Fruit fly (Drosophila melanogaster) whole organism, embryonic: ENCODE data around the gene CG14341.
A peak's percentile ranks its signal among the peaks of the same experiment; 100 is the strongest.

Experiments used
- B-H2 ChIP-seq: fragments of 200-800 bp; sonication (Bioruptor generic); optimal IDR thresholded peaks from 2 replicates; lab custom pipeline; 2018; ENCODE audit warnings: missing biosample characterization, mild to moderate bottlenecking, missing genetic modification characterization
- CG10274 ChIP-seq: fragments of 200-800 bp; sonication (Bioruptor generic); optimal IDR thresholded peaks from 3 replicates; lab custom pipeline; 2017; ENCODE audit warnings: missing biosample characterization, mild to moderate bottlenecking, missing genetic modification characterization
- CG11560 ChIP-seq: fragments of 200-800 bp; sonication (Bioruptor generic); IDR thresholded peaks from 3 replicates; pipeline ENCODE4 v1.3.6; 2022; ENCODE audit warnings: missing biosample characterization, missing genetic modification characterization
- CG12391 ChIP-seq: fragments of 200-800 bp; sonication (Bioruptor generic); optimal IDR thresholded peaks from 3 replicates; lab custom pipeline; 2018; ENCODE audit warnings: missing biosample characterization, mild to moderate bottlenecking, missing genetic modification characterization, moderate library complexity
- CG14441 ChIP-seq: fragments of 200-800 bp; sonication (Bioruptor generic); IDR thresholded peaks from 2 replicates; pipeline ENCODE4 v1.3.6; 2022; ENCODE audit warnings: missing biosample characterization, missing genetic modification characterization
- CG2875 ChIP-seq: fragments of 200-800 bp; sonication (Bioruptor generic); optimal IDR thresholded peaks from 2 replicates; lab custom pipeline; 2017; ENCODE audit warnings: missing biosample characterization, mild to moderate bottlenecking, missing genetic modification characterization, missing genetic modification reagents
- CG30020 ChIP-seq: fragments of 200-800 bp; optimal IDR thresholded peaks from 2 replicates; lab custom pipeline; 2019; ENCODE audit warnings: missing biosample characterization, mild to moderate bottlenecking, missing genetic modification characterization, moderate library complexity
- CG31441 ChIP-seq: fragments of 200-800 bp; sonication (Bioruptor generic); IDR thresholded peaks from 2 replicates; pipeline ENCODE4 v1.3.6; 2022; ENCODE audit warnings: missing biosample characterization, missing genetic modification characterization
- CG32532 ChIP-seq: fragments of 200-800 bp; sonication (Bioruptor generic); IDR thresholded peaks from 2 replicates; pipeline ENCODE4 v1.3.6; 2022; ENCODE audit warnings: missing biosample characterization, missing genetic modification characterization
- CG32772 ChIP-seq: fragments of 200-800 bp; sonication (Bioruptor generic); IDR thresholded peaks from 2 replicates; pipeline ENCODE4 v1.3.6; 2022; ENCODE audit warnings: missing biosample characterization, missing genetic modification characterization
- CG4360 ChIP-seq: fragments of 200-800 bp; sonication (Bioruptor generic); IDR thresholded peaks from 2 replicates; pipeline ENCODE4 v1.3.6; 2022; ENCODE audit warnings: missing biosample characterization, missing genetic modification characterization
- CG4424 ChIP-seq: fragments of 200-800 bp; sonication (Bioruptor generic); optimal IDR thresholded peaks from 3 replicates; lab custom pipeline; 2016; ENCODE audit warnings: missing biosample characterization, missing genetic modification characterization
- CG6791 ChIP-seq: fragments of 200-800 bp; sonication (Bioruptor generic); IDR thresholded peaks from 3 replicates; pipeline ENCODE4 v1.3.6; 2022; ENCODE audit warnings: missing biosample characterization, missing genetic modification characterization; ENCODE audit not compliant: partially characterized antibody
- CG6854 ChIP-seq: fragments of 200-800 bp; sonication (Bioruptor generic); optimal IDR thresholded peaks from 3 replicates; lab custom pipeline; 2017; ENCODE audit warnings: missing biosample characterization, mild to moderate bottlenecking, missing genetic modification characterization
- CG7987 ChIP-seq: fragments of 200-800 bp; sonication (Bioruptor generic); optimal IDR thresholded peaks from 2 replicates; lab custom pipeline; 2018; ENCODE audit warnings: missing biosample characterization, mild to moderate bottlenecking, missing genetic modification characterization, moderate library complexity
- CG8281 ChIP-seq: fragments of 200-800 bp; sonication (Bioruptor generic); optimal IDR thresholded peaks from 2 replicates; lab custom pipeline; 2018; ENCODE audit warnings: missing biosample characterization, mild to moderate bottlenecking, missing genetic modification characterization, moderate library complexity
- CG9215 ChIP-seq: fragments of 200-800 bp; sonication (Bioruptor generic); IDR thresholded peaks from 2 replicates; pipeline ENCODE4 v1.3.6; 2022; ENCODE audit warnings: missing biosample characterization, missing genetic modification characterization
- Drgx ChIP-seq: fragments of 200-800 bp; sonication (Bioruptor generic); IDR thresholded peaks from 2 replicates; pipeline ENCODE4 v1.3.6; 2022; ENCODE audit warnings: missing biosample characterization, missing genetic modification characterization
- ERR ChIP-seq: fragments of 200-800 bp; sonication (Bioruptor generic); optimal IDR thresholded peaks from 2 replicates; lab custom pipeline; 2016; ENCODE audit warnings: missing biosample characterization, missing genetic modification characterization
- Elba2 ChIP-seq: fragments of 200-800 bp; sonication (Bioruptor generic); optimal IDR thresholded peaks from 3 replicates; lab custom pipeline; 2016; ENCODE audit warnings: missing biosample characterization, missing genetic modification characterization
- Fer1 ChIP-seq: fragments of 200-800 bp; sonication (Bioruptor generic); optimal IDR thresholded peaks from 2 replicates; lab custom pipeline; 2017; ENCODE audit warnings: missing biosample characterization, mild to moderate bottlenecking, missing genetic modification characterization
- HmgZ ChIP-seq: fragments of 200-800 bp; sonication (Bioruptor generic); optimal IDR thresholded peaks from 2 replicates; lab custom pipeline; 2018; ENCODE audit warnings: missing biosample characterization, mild to moderate bottlenecking, missing genetic modification characterization
- Mrtf ChIP-seq: fragments of 200-800 bp; sonication (Bioruptor generic); IDR thresholded peaks from 3 replicates; pipeline ENCODE4 v1.3.6; 2022; ENCODE audit warnings: missing biosample characterization, missing genetic modification characterization
- NK7.1 ChIP-seq: fragments of 200-800 bp; sonication (Bioruptor generic); optimal IDR thresholded peaks from 3 replicates; lab custom pipeline; 2016; ENCODE audit warnings: missing biosample characterization, missing genetic modification characterization
- Nf-YA ChIP-seq: fragments of 200-800 bp; sonication (Bioruptor generic); IDR thresholded peaks from 2 replicates; pipeline ENCODE4 v1.3.6; 2022; ENCODE audit warnings: missing biosample characterization, missing genetic modification characterization
- Sin3A ChIP-seq: fragments of >200 bp; optimal IDR thresholded peaks from 2 replicates; lab custom pipeline; 2018
- Spps ChIP-seq: fragments of 200-800 bp; sonication (Bioruptor generic); optimal IDR thresholded peaks from 2 replicates; lab custom pipeline; 2018; ENCODE audit warnings: missing biosample characterization, mild to moderate bottlenecking, missing genetic modification characterization
- Ssrp ChIP-seq: fragments of 200-800 bp; sonication (Bioruptor generic); optimal IDR thresholded peaks from 2 replicates; lab custom pipeline; 2018; ENCODE audit warnings: missing biosample characterization, mild to moderate bottlenecking, missing genetic modification characterization, moderate library complexity
- abd-A ChIP-seq: fragments of 200-800 bp; sonication (Bioruptor generic); optimal IDR thresholded peaks from 3 replicates; lab custom pipeline; 2019; ENCODE audit warnings: missing biosample characterization, mild to moderate bottlenecking, missing genetic modification characterization, moderate library complexity
- ap ChIP-seq: fragments of 200-800 bp; sonication (Bioruptor generic); IDR thresholded peaks from 2 replicates; pipeline ENCODE4 v1.3.6; 2022; ENCODE audit warnings: missing biosample characterization, missing genetic modification characterization
- ash1 ChIP-seq: fragments of 200-800 bp; sonication (Bioruptor generic); optimal IDR thresholded peaks from 2 replicates; lab custom pipeline; 2018; ENCODE audit warnings: missing biosample characterization, mild to moderate bottlenecking, missing genetic modification characterization
- ato ChIP-seq: fragments of 200-800 bp; sonication (Bioruptor generic); IDR thresholded peaks from 2 replicates; pipeline ENCODE4 v1.3.6; 2022; ENCODE audit warnings: missing biosample characterization, missing genetic modification characterization; ENCODE audit not compliant: partially characterized antibody
- cato ChIP-seq: fragments of 200-800 bp; sonication (Bioruptor generic); optimal IDR thresholded peaks from 2 replicates; lab custom pipeline; 2016; ENCODE audit warnings: missing biosample characterization, missing genetic modification characterization, borderline replicate concordance
- chif ChIP-seq, 2 experiments: fragments of 200-800 bp; sonication (Bioruptor generic); optimal IDR thresholded peaks; 3 replicates each; lab custom pipeline; 2016; ENCODE audit warnings: missing biosample characterization in 2 of 2, missing genetic modification characterization in 2 of 2
- fd3F ChIP-seq: fragments of 200-800 bp; sonication (Bioruptor generic); optimal IDR thresholded peaks from 2 replicates; lab custom pipeline; 2018; ENCODE audit warnings: missing biosample characterization, mild to moderate bottlenecking, missing genetic modification characterization, moderate library complexity
- gcm ChIP-seq: fragments of 200-800 bp; sonication (Bioruptor generic); optimal IDR thresholded peaks from 2 replicates; lab custom pipeline; 2019; ENCODE audit warnings: missing biosample characterization, mild to moderate bottlenecking, missing genetic modification characterization, moderate library complexity
- kay ChIP-seq: fragments of 200-800 bp; sonication (Bioruptor generic); optimal IDR thresholded peaks from 2 replicates; lab custom pipeline; 2016; ENCODE audit warnings: missing biosample characterization, missing genetic modification characterization
- klu ChIP-seq: fragments of 200-800 bp; sonication (Bioruptor generic); IDR thresholded peaks from 2 replicates; pipeline ENCODE4 v1.3.6; 2022; ENCODE audit warnings: missing biosample characterization, missing genetic modification characterization
- lov ChIP-seq, 2 experiments: fragments of 200-800 bp in 1 of 2; fragments of >200 bp in 1 of 2; sonication (Bioruptor generic) in 1 of 2; IDR thresholded peaks in 1 of 2; optimal IDR thresholded peaks in 1 of 2; 2 replicates in 1 of 2; 3 replicates in 1 of 2; pipeline versions ENCODE4 v1.3.6 to Lab custom; 2017 to 2022; ENCODE audit warnings: missing biosample characterization in 1 of 2, missing genetic modification characterization in 1 of 2
- oc ChIP-seq: fragments of 200-800 bp; sonication (Bioruptor generic); optimal IDR thresholded peaks from 2 replicates; lab custom pipeline; 2018; ENCODE audit warnings: missing biosample characterization, mild to moderate bottlenecking, missing genetic modification characterization, moderate library complexity
- p53 ChIP-seq: fragments of 200-800 bp; sonication (Bioruptor generic); optimal IDR thresholded peaks from 2 replicates; lab custom pipeline; 2016; ENCODE audit warnings: missing biosample characterization, missing genetic modification characterization
- pnt ChIP-seq: fragments of 200-800 bp; sonication (Bioruptor generic); optimal IDR thresholded peaks from 3 replicates; lab custom pipeline; 2016; ENCODE audit warnings: missing biosample characterization, missing genetic modification characterization
- pros ChIP-seq: fragments of 200-800 bp; sonication (Bioruptor generic); optimal IDR thresholded peaks from 3 replicates; lab custom pipeline; 2019; ENCODE audit warnings: missing biosample characterization, mild to moderate bottlenecking, missing genetic modification characterization, moderate library complexity
- salm ChIP-seq: fragments of 200-800 bp; sonication (Bioruptor generic); optimal IDR thresholded peaks from 2 replicates; lab custom pipeline; 2018; ENCODE audit warnings: missing biosample characterization, mild to moderate bottlenecking, missing genetic modification characterization
- schlank ChIP-seq: fragments of 200-800 bp; sonication (Bioruptor generic); optimal IDR thresholded peaks from 2 replicates; lab custom pipeline; 2018; ENCODE audit warnings: missing biosample characterization, mild to moderate bottlenecking, missing genetic modification characterization
- sens ChIP-seq: fragments of 200-800 bp; sonication (Bioruptor generic); peaks from one replicate; lab custom pipeline; 2016; ENCODE audit warnings: missing biosample characterization, missing genetic modification characterization
- slbo ChIP-seq: fragments of 200-800 bp; sonication (Bioruptor generic); IDR thresholded peaks from 2 replicates; pipeline ENCODE4 v1.3.6; 2022; ENCODE audit warnings: missing biosample characterization, missing genetic modification characterization
- unpg ChIP-seq: fragments of 200-800 bp; sonication (Bioruptor generic); optimal IDR thresholded peaks from 3 replicates; lab custom pipeline; 2018; ENCODE audit warnings: missing biosample characterization, mild to moderate bottlenecking, missing genetic modification characterization, moderate library complexity

Gene CG14341

DNA sequence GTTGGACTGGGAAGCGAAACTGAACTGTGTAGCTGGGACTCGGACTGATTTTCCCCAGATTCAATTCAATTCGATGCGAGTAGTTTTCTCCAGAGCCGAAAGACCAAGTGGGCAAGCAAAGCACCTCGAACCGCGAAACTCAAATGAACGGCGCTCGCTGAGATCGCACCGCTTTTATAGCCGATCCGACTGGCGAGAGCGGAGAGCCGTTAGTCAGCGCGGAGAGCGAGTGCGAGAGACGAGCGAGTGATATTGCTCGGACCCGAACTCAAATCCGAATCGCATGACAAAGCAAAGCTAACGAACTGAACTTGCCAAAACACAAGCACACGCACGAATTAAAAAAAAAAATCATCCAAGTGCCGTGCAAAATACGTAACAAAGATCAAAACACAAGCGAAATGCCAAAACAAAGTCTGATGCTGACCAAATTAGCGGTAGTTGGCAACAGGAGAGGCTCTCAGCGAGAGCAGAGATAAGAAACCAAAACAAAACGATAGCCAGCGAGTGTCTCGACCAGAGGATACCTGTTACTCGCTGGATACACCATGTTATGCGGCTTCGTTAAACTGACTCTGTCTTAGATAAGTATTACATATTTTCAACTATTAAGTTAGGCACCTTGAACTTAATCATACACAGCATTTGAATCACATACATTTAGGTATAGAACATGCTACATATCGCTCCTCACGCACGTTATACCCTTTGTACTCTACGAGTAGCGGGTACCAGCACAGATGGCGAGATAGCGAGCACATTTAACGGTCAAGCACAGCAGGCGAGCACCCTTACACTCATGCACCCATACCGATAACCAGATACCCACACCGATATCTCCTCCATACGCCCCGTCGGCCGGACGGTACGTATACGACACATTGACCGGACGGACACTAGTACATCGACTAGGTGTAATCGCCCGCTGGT, 47.2 kb upstream of the CG14341 start (continued):
- peak; percentile 76 for TF ChIP-seq CG32772 (GFP tag; lab: Robert Waterston, UW)
- TF ChIP-seq B-H2 (GFP tag; lab: Kevin White, UChicago) = peak; percentile 10
- TF ChIP-seq chif (GFP tag; optimal IDR thresholded peaks at IDR 0.05; lab: Kevin White, UChicago) = peak in 1 of 2 experiments; percentile 65
- TF ChIP-seq CG7987 = peak; percentile 9
- peak; percentile 68 for TF ChIP-seq HmgZ (tag; lab: Kevin White, UChicago)
- peak; percentile 93 for TF ChIP-seq sens (GFP tag; lab: Kevin White, UChicago)
- peak; percentile 70 for TF ChIP-seq unpg
- TF ChIP-seq CG6791 (GFP tag; lab: Robert Waterston, UW) = no peak
- peak; percentile 48 for TF ChIP-seq salm (tag; lab: Kevin White, UChicago)
- peak; percentile 82 for TF ChIP-seq ap (GFP tag; lab: Robert Waterston, UW)
- no peak for TF ChIP-seq oc (tag; lab: Kevin White, UChicago)
- peak; percentile 61 for TF ChIP-seq kay
- TF ChIP-seq Elba2 (GFP tag; lab: Kevin White, UChicago) = no peak
- TF ChIP-seq CG12391 (tag; lab: Kevin White, UChicago) = peak; percentile 74
- no peak for TF ChIP-seq p53 (GFP tag; lab: Kevin White, UChicago)
- TF ChIP-seq slbo (GFP tag; lab: Robert Waterston, UW) = peak; percentile 86
- peak; percentile 82 for TF ChIP-seq Drgx (GFP tag; lab: Robert Waterston, UW)
- no peak for TF ChIP-seq CG4360
- no peak for TF ChIP-seq ash1 (GFP tag; lab: Kevin White, UChicago)
- no peak for TF ChIP-seq abd-A (tag; lab: Kevin White, UChicago)
- peak; percentile 8 for TF ChIP-seq CG2875 (GFP tag; lab: Kevin White, UChicago)
- peak; percentile 54 for TF ChIP-seq CG4424 (GFP tag; lab: Kevin White, UChicago)
- no peak for TF ChIP-seq pros (GFP tag; lab: Kevin White, UChicago)
- TF ChIP-seq cato (GFP tag; lab: Kevin White, UChicago) = peak; percentile 24
- TF ChIP-seq Spps (tag; lab: Kevin White, UChicago) = no peak
- peak; percentile 79 for TF ChIP-seq Nf-YA (GFP tag; lab: Robert Waterston, UW)
- TF ChIP-seq CG31441 (GFP tag; lab: Robert Waterston, UW) = peak; percentile 73
- TF ChIP-seq CG9215 = peak; percentile 74
- TF ChIP-seq CG14441 (GFP tag; lab: Robert Waterston, UW) = peak; percentile 84
- peak; percentile 79 for TF ChIP-seq schlank (tag; lab: Kevin White, UChicago)
- peak; percentile 19 for TF ChIP-seq pnt (GFP tag; lab: Kevin White, UChicago)
- TF ChIP-seq Fer1 (GFP tag; lab: Kevin White, UChicago) = peak; percentile 78
- TF ChIP-seq CG6854 (GFP tag; lab: Kevin White, UChicago) = peak; percentile 68
- no peak for TF ChIP-seq CG30020 (tag; lab: Kevin White, UChicago)
- TF ChIP-seq fd3F (GFP tag; lab: Kevin White, UChicago) = peak; percentile 60
- no peak for TF ChIP-seq ato
- peak; percentile 42 for TF ChIP-seq CG10274
- TF ChIP-seq Sin3A (lab: Kevin White, UChicago) = no peak
- no peak for TF ChIP-seq CG8281 (tag; lab: Kevin White, UChicago)
- no peak for TF ChIP-seq NK7.1 (GFP tag; lab: Kevin White, UChicago)
- TF ChIP-seq Ssrp (tag; lab: Kevin White, UChicago) = peak; percentile 44
- peak; percentile 52 for TF ChIP-seq gcm (GFP tag; lab: Kevin White, UChicago)
- TF ChIP-seq ERR (GFP tag; lab: Kevin White, UChicago) = peak; percentile 1
- TF ChIP-seq Mrtf (GFP tag; lab: Robert Waterston, UW) = peak; percentile 54; the same call in 2 of the 3 replicates
- peak; percentile 31 for TF ChIP-seq lov (optimal IDR thresholded peaks at IDR 0.05; lab: Kevin White, UChicago)
- 0 out of 3 replicates have a peak, but pooled peaks have one; percentile 13 for TF ChIP-seq lov (GFP tag; IDR thresholded peaks at IDR 0.05; lab: Robert Waterston, UW)
- peak; percentile 49 for TF ChIP-seq CG11560
- peak; percentile 44 for TF ChIP-seq klu (GFP tag; lab: Robert Waterston, UW)
- peak; percentile 83 for TF ChIP-seq CG32532 (GFP tag; lab: Robert Waterston, UW)
